Fruit fly (Drosophila melanogaster) whole organism, adult: ENCODE data around the gene Cyp4d1.
A peak's percentile ranks its signal among the peaks of the same experiment; 100 is the strongest.

ENCODE experiments used
- CG12768 ChIP-seq: fragments of 200-800 bp; sonication (Bioruptor generic); optimal IDR thresholded peaks from 2 replicates; lab custom pipeline; 2017; ENCODE audit warnings: missing biosample characterization, missing genetic modification characterization, mild to moderate bottlenecking, moderate library complexity, missing genetic modification reagents
- CG14711 ChIP-seq: fragments of 200-800 bp; sonication (Bioruptor generic); optimal IDR thresholded peaks from 2 replicates; lab custom pipeline; 2018; ENCODE audit warnings: missing biosample characterization, mild to moderate bottlenecking, missing genetic modification characterization, moderate library complexity
- CG1620 ChIP-seq: fragments of 200-800 bp; sonication (Bioruptor generic); optimal IDR thresholded peaks from 2 replicates; lab custom pipeline; 2016; ENCODE audit warnings: missing biosample characterization, missing genetic modification characterization
- CG33017 ChIP-seq: fragments of 200-800 bp; sonication (Bioruptor generic); optimal IDR thresholded peaks from 2 replicates; lab custom pipeline; 2018; ENCODE audit warnings: missing biosample characterization, mild to moderate bottlenecking, missing genetic modification characterization, moderate library complexity
- CG7045 ChIP-seq: fragments of 200-800 bp; sonication (Bioruptor generic); optimal IDR thresholded peaks from 2 replicates; lab custom pipeline; 2017; ENCODE audit warnings: missing biosample characterization, mild to moderate bottlenecking, missing genetic modification characterization
- CG7101 ChIP-seq: fragments of 200-800 bp; sonication (Bioruptor generic); optimal IDR thresholded peaks from 2 replicates; lab custom pipeline; 2018; ENCODE audit warnings: missing biosample characterization, mild to moderate bottlenecking, missing genetic modification characterization, moderate library complexity
- Clk ChIP-seq: fragments of 200-800 bp; sonication (Bioruptor generic); optimal IDR thresholded peaks from 2 replicates; lab custom pipeline; 2017; ENCODE audit warnings: missing biosample characterization, missing genetic modification characterization
- Crg-1 ChIP-seq: fragments of 200-800 bp; sonication (Bioruptor generic); optimal IDR thresholded peaks from 2 replicates; lab custom pipeline; 2016; ENCODE audit warnings: missing biosample characterization, missing genetic modification characterization
- bab1 ChIP-seq: fragments of 200-800 bp; sonication (Bioruptor generic); optimal IDR thresholded peaks from 3 replicates; lab custom pipeline; 2019; ENCODE audit warnings: missing biosample characterization, mild to moderate bottlenecking, missing genetic modification characterization, moderate library complexity
- cic ChIP-seq: fragments of 200-800 bp; sonication (Bioruptor generic); optimal IDR thresholded peaks from 2 replicates; lab custom pipeline; 2017; ENCODE audit warnings: missing biosample characterization, mild to moderate bottlenecking, missing genetic modification characterization, moderate library complexity
- ovo ChIP-seq: fragments of 200-800 bp; sonication (Bioruptor generic); optimal IDR thresholded peaks from 2 replicates; lab custom pipeline; 2016; ENCODE audit warnings: missing biosample characterization, missing genetic modification characterization
- pad ChIP-seq: fragments of 200-800 bp; sonication (Bioruptor generic); optimal IDR thresholded peaks from 3 replicates; lab custom pipeline; 2017; ENCODE audit warnings: missing biosample characterization, missing genetic modification characterization, mild to moderate bottlenecking, moderate library complexity, missing genetic modification reagents

DNA sequence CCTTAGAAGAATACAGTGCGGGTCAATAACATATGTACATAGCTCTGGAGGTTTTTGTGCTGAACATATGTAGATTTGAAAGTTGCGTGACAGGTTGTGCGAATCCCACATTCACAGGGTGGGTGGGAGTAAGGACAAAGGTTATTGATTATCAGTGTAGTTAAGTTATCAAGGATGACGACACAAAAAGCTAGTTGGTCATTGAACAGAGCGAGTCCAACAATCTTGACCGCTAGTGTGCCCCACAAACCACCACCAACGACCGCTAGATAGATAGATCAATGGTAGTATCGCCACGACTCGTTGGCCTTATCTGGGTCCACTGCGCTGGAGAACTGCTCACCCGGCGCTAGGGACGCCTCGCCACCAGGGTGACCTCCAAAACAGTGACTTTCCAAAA is 15.4 kb downstream of the Cyp4d1 start:
- TF ChIP-seq CG7101 (tag; lab: Kevin White, UChicago), result no peak
- no peak for TF ChIP-seq ovo (GFP tag; lab: Kevin White, UChicago)
- TF ChIP-seq cic (GFP tag; lab: Kevin White, UChicago), result peak; percentile 45
- TF ChIP-seq pad (GFP tag; lab: Kevin White, UChicago), result no peak
- TF ChIP-seq Clk (GFP tag; lab: Kevin White, UChicago), result no peak
- TF ChIP-seq CG1620 (GFP tag; lab: Kevin White, UChicago), result no peak
- TF ChIP-seq Crg-1 (GFP tag; lab: Kevin White, UChicago), result no peak
- no peak for TF ChIP-seq CG7045 (GFP tag; lab: Kevin White, UChicago)
- no peak for TF ChIP-seq bab1
- no peak for TF ChIP-seq CG12768 (GFP tag; lab: Kevin White, UChicago)
- no peak for TF ChIP-seq CG14711 (tag; lab: Kevin White, UChicago)
- no peak for TF ChIP-seq CG33017 (tag; lab: Kevin White, UChicago)
